Fruit fly (Drosophila melanogaster): ENCODE data around the gene CG42747.

CG42747 gene

DNA sequence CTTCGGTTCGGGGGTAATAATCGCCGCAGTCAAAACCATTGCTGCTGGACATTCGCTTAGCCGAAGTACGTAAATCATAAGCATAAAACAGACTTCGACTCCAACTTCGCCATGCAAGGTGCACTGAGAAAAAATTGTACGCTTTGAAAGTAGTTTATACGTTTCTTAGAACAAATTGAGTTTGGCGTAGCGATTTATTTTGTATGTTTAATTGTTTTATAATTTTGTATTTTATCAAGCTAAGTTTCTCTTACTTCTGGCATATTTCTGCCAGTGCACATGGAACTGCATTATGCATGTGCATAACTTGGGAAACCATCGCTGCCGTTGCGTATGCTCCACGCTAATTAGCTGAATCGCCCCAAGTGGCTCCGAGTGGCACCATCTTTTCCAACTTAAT is 82.4 kb downstream of the CG42747 start (continued):
- TF ChIP-seq PHDP (tag; optimal IDR thresholded peaks at IDR 0.05) (no peak), YL-1 (GFP tag; optimal IDR thresholded peaks at IDR 0.05) (no peak), pros (GFP tag; optimal IDR thresholded peaks at IDR 0.05) (no peak), Usf (GFP tag; optimal IDR thresholded peaks at IDR 0.05) (no peak), yki (optimal IDR thresholded peaks at IDR 0.05) (no peak), ash1 (GFP tag; optimal IDR thresholded peaks at IDR 0.05) (no peak), CG8281 (tag; optimal IDR thresholded peaks at IDR 0.05) (no peak), Scr (GFP tag; IDR thresholded peaks at IDR 0.05; ENCODE audit: partially characterized antibody) (no peak), CG8924 (tag; optimal IDR thresholded peaks at IDR 0.05) (peak; percentile 26), inv (GFP tag; IDR thresholded peaks at IDR 0.05; ENCODE audit: partially characterized antibody) (no peak), twi (tag; optimal IDR thresholded peaks at IDR 0.05) (no peak), bigmax (GFP tag; optimal IDR thresholded peaks at IDR 0.05) (no peak), prd (optimal IDR thresholded peaks at IDR 0.05) (no peak), prd (GFP tag; IDR thresholded peaks at IDR 0.05) (peak; percentile 54; the same call in 1 of the 3 replicates), Oli (tag; optimal IDR thresholded peaks at IDR 0.05) (peak; percentile 15), CG1233 (GFP tag; optimal IDR thresholded peaks at IDR 0.05) (no peak), Ada2b (GFP tag; IDR thresholded peaks at IDR 0.05) (peak; percentile 21; the same call in 1 of the 2 replicates), Awh (GFP tag; IDR thresholded peaks at IDR 0.05) (peak; percentile 71), CG3726 (GFP tag; IDR thresholded peaks at IDR 0.05) (no peak), Hr78 (GFP tag; optimal IDR thresholded peaks at IDR 0.05) (no peak), Med (GFP tag) (no peak), CG12299 (tag; optimal IDR thresholded peaks at IDR 0.05) (no peak), CG18619 (GFP tag; optimal IDR thresholded peaks at IDR 0.05) (no peak), jing (GFP tag; optimal IDR thresholded peaks at IDR 0.05) (no peak), D (optimal IDR thresholded peaks at IDR 0.05) (no peak), D (GFP tag; optimal IDR thresholded peaks at IDR 0.05) (no peak), CG4820 (GFP tag; optimal IDR thresholded peaks at IDR 0.05) (no peak), en (GFP tag; optimal IDR thresholded peaks at IDR 0.05) (no peak), NC2α (GFP tag; optimal IDR thresholded peaks at IDR 0.05) (no peak), br (optimal IDR thresholded peaks at IDR 0.05) (no peak), CG4730 (GFP tag; IDR thresholded peaks at IDR 0.05) (0 out of 2 replicates have a peak, but pooled peaks have one; percentile 6), trem (tag; optimal IDR thresholded peaks at IDR 0.05) (no peak), nmo (GFP tag; optimal IDR thresholded peaks at IDR 0.05) (peak; percentile 36), Fer2 (tag; optimal IDR thresholded peaks at IDR 0.05) (no peak), CG12071 (GFP tag; optimal IDR thresholded peaks at IDR 0.05) (no peak), CG17829 (tag; optimal IDR thresholded peaks at IDR 0.05) (peak; percentile 35), sisA (GFP tag; IDR thresholded peaks at IDR 0.05) (peak; percentile 60; the same call in 1 of the 2 replicates), Hr39 (optimal IDR thresholded peaks at IDR 0.05) (no peak), ssp (GFP tag; IDR thresholded peaks at IDR 0.05) (0 out of 2 replicates have a peak, but pooled peaks have one; percentile 22), CG9932 (GFP tag; IDR thresholded peaks at IDR 0.05) (no peak), dysf (GFP tag; IDR thresholded peaks at IDR 0.05) (peak; percentile 26; the same call in 1 of the 3 replicates), Dll (GFP tag; IDR thresholded peaks at IDR 0.05; ENCODE audit: partially characterized antibody) (no peak), mld (GFP tag; IDR thresholded peaks at IDR 0.05; ENCODE audit: partially characterized antibody) (no peak), so (GFP tag; IDR thresholded peaks at IDR 0.05) (no peak), Blimp-1 (GFP tag; optimal IDR thresholded peaks at IDR 0.05) (peak; percentile 49), esg (GFP tag; conservative IDR thresholded peaks at IDR 0.05) (no peak), sens-2 (GFP tag; IDR thresholded peaks at IDR 0.05) (no peak), CG1603 (tag; optimal IDR thresholded peaks at IDR 0.05) (peak; percentile 25), dmrt11E (tag; optimal IDR thresholded peaks at IDR 0.05) (no peak), CG2199 (GFP tag; IDR thresholded peaks at IDR 0.05) (no peak), stc (GFP tag; IDR thresholded peaks at IDR 0.05) (no peak), H2.0 (GFP tag; IDR thresholded peaks at IDR 0.05) (no peak)
